Fruit fly (Drosophila melanogaster) whole organism, wandering third instar larva: ENCODE measurements around the gene CG12182.

Experiments
- Abd-B ChIP-seq: fragments of >200 bp; optimal IDR thresholded peaks from 2 replicates; lab custom pipeline; 2017; ENCODE audit warnings: missing biosample characterization, missing genetic modification characterization
- Dfd ChIP-seq: fragments of >200 bp; optimal IDR thresholded peaks from 2 replicates; lab custom pipeline; 2017; ENCODE audit warnings: missing biosample characterization, missing genetic modification characterization
- Hnf4 ChIP-seq: fragments of 200-800 bp; sonication (Bioruptor generic); optimal IDR thresholded peaks from 2 replicates; lab custom pipeline; 2016; ENCODE audit warnings: missing biosample characterization, mild to moderate bottlenecking, missing genetic modification characterization
- Hr78 ChIP-seq: fragments of >200 bp; optimal IDR thresholded peaks from 2 replicates; lab custom pipeline; 2017; ENCODE audit warnings: missing biosample characterization, missing genetic modification characterization
- OdsH ChIP-seq: fragments of 200-800 bp; sonication (Bioruptor generic); optimal IDR thresholded peaks from 2 replicates; lab custom pipeline; 2016; ENCODE audit warnings: missing biosample characterization, mild to moderate bottlenecking, missing genetic modification characterization
- Rel ChIP-seq, 2 experiments: fragments of 200-800 bp; sonication (Bioruptor generic) in 1 of 2; optimal IDR thresholded peaks; 2 replicates in 1 of 2; 3 replicates in 1 of 2; lab custom pipeline; 2016 to 2019; ENCODE audit warnings: mild to moderate bottlenecking in 2 of 2, missing biosample characterization in 2 of 2, missing genetic modification characterization in 2 of 2, moderate library complexity in 1 of 2
- Sp1 ChIP-seq: fragments of 200-800 bp; sonication (Bioruptor generic); optimal IDR thresholded peaks from 3 replicates; lab custom pipeline; 2019; ENCODE audit warnings: missing biosample characterization, mild to moderate bottlenecking, missing genetic modification characterization, moderate library complexity
- dsf ChIP-seq: sonication (Bioruptor generic); optimal IDR thresholded peaks from 2 replicates; lab custom pipeline; 2016; ENCODE audit warnings: missing biosample characterization, missing genetic modification characterization, borderline replicate concordance
- fru ChIP-seq: fragments of 200-800 bp; sonication (Bioruptor generic); optimal IDR thresholded peaks from 3 replicates; lab custom pipeline; 2016; ENCODE audit warnings: missing biosample characterization, mild to moderate bottlenecking, missing genetic modification characterization

dm6 chr3L:2555670-2556069, 43.7 kb downstream of the CG12182 start:
- no peak for TF ChIP-seq OdsH
- no peak for TF ChIP-seq Hnf4
- no peak for TF ChIP-seq Abd-B (GFP tag; lab: Kevin White, UChicago)
- no peak for TF ChIP-seq fru (GFP tag; lab: Kevin White, UChicago)
- TF ChIP-seq Sp1 (GFP tag; lab: Kevin White, UChicago) = no peak
- TF ChIP-seq Hr78 (GFP tag; lab: Kevin White, UChicago) = no peak
- no peak for TF ChIP-seq dsf (GFP tag; lab: Kevin White, UChicago)
- no peak for TF ChIP-seq Rel (GFP tag; optimal IDR thresholded peaks at IDR 0.05; lab: Kevin White, UChicago)
- no peak for TF ChIP-seq Rel (tag; optimal IDR thresholded peaks at IDR 0.05; lab: Kevin White, UChicago)
- TF ChIP-seq Dfd (GFP tag; lab: Kevin White, UChicago) = no peak
